In genomic region chr3R:29112398-29113150, dm6 we compare ENCODE assay signal across 1 fruit fly cellular context.
A peak's percentile ranks its signal among the peaks of the same experiment; 100 is the strongest.
TF ChIP-seq lines count a peak whose summit lies in the region.

Gene alpha-Man-Ib (minus strand): TSS chr3R:29112822.
Gene Pdhb (plus strand): TSS chr3R:29113071.

TF ChIP-seq in whole organism, embryonic, 481 proteins besides CTCF, POLR2A, EP300 and RAD21 (continued from another document and continues in another):
- TF ChIP-seq CG10565 (GFP tag; optimal IDR thresholded peaks at IDR 0.05; lab: Kevin White, UChicago) = no peak
- peak; percentile 49 for TF ChIP-seq bab2 (GFP tag; optimal IDR thresholded peaks at IDR 0.05; lab: Kevin White, UChicago)
- TF ChIP-seq pan (optimal IDR thresholded peaks at IDR 0.05; lab: Kevin White, UChicago) = no peak
- TF ChIP-seq pan (GFP tag; optimal IDR thresholded peaks at IDR 0.05 in 1 of 2, IDR thresholded peaks at IDR 0.05 in 1 of 2) = peak in 1 of 2 experiments; percentile 77
- peak; percentile 59 for TF ChIP-seq kay (GFP tag; optimal IDR thresholded peaks at IDR 0.05; lab: Kevin White, UChicago)
- TF ChIP-seq wdn (GFP tag; IDR thresholded peaks at IDR 0.05; lab: Robert Waterston, UW) = 0 out of 2 replicates have a peak, but pooled peaks have one; percentile 38
- TF ChIP-seq fru (optimal IDR thresholded peaks at IDR 0.05; lab: Kevin White, UChicago) = no peak
- TF ChIP-seq CG13894 (tag; optimal IDR thresholded peaks at IDR 0.05; lab: Kevin White, UChicago) = no peak
- peak; percentile 51 for TF ChIP-seq Dref (GFP tag; IDR thresholded peaks at IDR 0.05; lab: Robert Waterston, UW)
- TF ChIP-seq slp2 (GFP tag; optimal IDR thresholded peaks at IDR 0.05; lab: Kevin White, UChicago) = peak; percentile 10
- peak; percentile 94 for TF ChIP-seq Abd-B (GFP tag; optimal IDR thresholded peaks at IDR 0.05; lab: Kevin White, UChicago)
- TF ChIP-seq mam (GFP tag; optimal IDR thresholded peaks at IDR 0.05; lab: Kevin White, UChicago) = peak; percentile 74
- no peak for TF ChIP-seq CG6854 (GFP tag; optimal IDR thresholded peaks at IDR 0.05; lab: Kevin White, UChicago)
- TF ChIP-seq bcd (GFP tag; optimal IDR thresholded peaks at IDR 0.05; lab: Kevin White, UChicago) = no peak
- no peak for TF ChIP-seq HLHmδ (GFP tag; optimal IDR thresholded peaks at IDR 0.05; lab: Kevin White, UChicago)
- peak; percentile 64 for TF ChIP-seq CG8290 (GFP tag; optimal IDR thresholded peaks at IDR 0.05; lab: Kevin White, UChicago)
- peak in 1 of 2 experiments; percentile 52 for TF ChIP-seq CG8290 (tag; optimal IDR thresholded peaks at IDR 0.05; lab: Kevin White, UChicago)
- TF ChIP-seq ttk (GFP tag; IDR thresholded peaks at IDR 0.05; lab: Robert Waterston, UW) = peak; percentile 56; the same call in 1 of the 2 replicates
- TF ChIP-seq CG31441 (GFP tag; IDR thresholded peaks at IDR 0.05; lab: Robert Waterston, UW) = no peak; the same call in 1 of the 2 replicates
- TF ChIP-seq CG8359 (GFP tag; optimal IDR thresholded peaks at IDR 0.05; lab: Kevin White, UChicago; ENCODE audit: borderline replicate concordance) = no peak
- TF ChIP-seq Eip74EF (GFP tag; optimal IDR thresholded peaks at IDR 0.05; lab: Kevin White, UChicago) = no peak
- TF ChIP-seq cas (GFP tag; IDR thresholded peaks at IDR 0.05; lab: Robert Waterston, UW) = peak; percentile 76
- peak; percentile 87 for TF ChIP-seq Xbp1 (GFP tag; optimal IDR thresholded peaks at IDR 0.05; lab: Kevin White, UChicago)
- TF ChIP-seq Rfx (GFP tag; IDR thresholded peaks at IDR 0.05; lab: Robert Waterston, UW) = peak; percentile 92
- peak; percentile 5 for TF ChIP-seq CG6654 (GFP tag; optimal IDR thresholded peaks at IDR 0.05; lab: Kevin White, UChicago)
- peak; percentile 80 for TF ChIP-seq CG9437 (GFP tag; optimal IDR thresholded peaks at IDR 0.05; lab: Kevin White, UChicago)
- TF ChIP-seq lmd (GFP tag; IDR thresholded peaks at IDR 0.05; lab: Robert Waterston, UW) = peak; percentile 82
- no peak for TF ChIP-seq Opbp (GFP tag; IDR thresholded peaks at IDR 0.05; lab: Robert Waterston, UW; ENCODE audit: partially characterized antibody)
- no peak for TF ChIP-seq CG34376 (GFP tag; optimal IDR thresholded peaks at IDR 0.05; lab: Kevin White, UChicago)
- peak; percentile 91 for TF ChIP-seq CG9817 (tag; optimal IDR thresholded peaks at IDR 0.05; lab: Kevin White, UChicago)
- TF ChIP-seq CG2875 (GFP tag; optimal IDR thresholded peaks at IDR 0.05; lab: Kevin White, UChicago) = peak; percentile 24
- peak; percentile 75 for TF ChIP-seq CG10366 (GFP tag; IDR thresholded peaks at IDR 0.05; lab: Robert Waterston, UW)
- TF ChIP-seq CG32767 (GFP tag; IDR thresholded peaks at IDR 0.05; lab: Robert Waterston, UW) = peak; percentile 73; the same call in 1 of the 2 replicates
- TF ChIP-seq CG15269 (tag; optimal IDR thresholded peaks at IDR 0.05; lab: Kevin White, UChicago) = no peak
- TF ChIP-seq zen (tag; optimal IDR thresholded peaks at IDR 0.05; lab: Kevin White, UChicago) = peak; percentile 82
- peak; percentile 80 for TF ChIP-seq CG3281 (GFP tag; optimal IDR thresholded peaks at IDR 0.05; lab: Kevin White, UChicago)
- TF ChIP-seq sens-2 (GFP tag; IDR thresholded peaks at IDR 0.05; lab: Robert Waterston, UW) = peak; percentile 57; the same call in 1 of the 2 replicates
- TF ChIP-seq shn (GFP tag; optimal IDR thresholded peaks at IDR 0.05; lab: Kevin White, UChicago) = peak; percentile 29
- peak; percentile 71 for TF ChIP-seq CG14014 (GFP tag; IDR thresholded peaks at IDR 0.05; lab: Robert Waterston, UW)
- peak; percentile 57 for TF ChIP-seq Max (GFP tag; optimal IDR thresholded peaks at IDR 0.05; lab: Kevin White, UChicago)
- TF ChIP-seq CG1647 (GFP tag; optimal IDR thresholded peaks at IDR 0.05; lab: Kevin White, UChicago) = peak; percentile 22
- peak; percentile 24 for TF ChIP-seq CG11723 (GFP tag; optimal IDR thresholded peaks at IDR 0.05; lab: Kevin White, UChicago)
- no peak for TF ChIP-seq en (GFP tag; optimal IDR thresholded peaks at IDR 0.05; lab: Kevin White, UChicago)
- TF ChIP-seq unpg (GFP tag; optimal IDR thresholded peaks at IDR 0.05; lab: Kevin White, UChicago) = peak; percentile 76
- peak; percentile 67 for TF ChIP-seq BEAF-32 (GFP tag; optimal IDR thresholded peaks at IDR 0.05; lab: Kevin White, UChicago)
- no peak for TF ChIP-seq sc (optimal IDR thresholded peaks at IDR 0.05; lab: Kevin White, UChicago)
- peak; percentile 33 for TF ChIP-seq sc (GFP tag; optimal IDR thresholded peaks at IDR 0.05; lab: Kevin White, UChicago)
- TF ChIP-seq Dfd (GFP tag; optimal IDR thresholded peaks at IDR 0.05; lab: Kevin White, UChicago) = no peak
- peak; percentile 20 for TF ChIP-seq maf-S (GFP tag; optimal IDR thresholded peaks at IDR 0.05; lab: Kevin White, UChicago)
- TF ChIP-seq CG18476 (GFP tag; optimal IDR thresholded peaks at IDR 0.05; lab: Kevin White, UChicago) = peak; percentile 8
- peak; percentile 90 for TF ChIP-seq CG12391 (tag; optimal IDR thresholded peaks at IDR 0.05; lab: Kevin White, UChicago)
- TF ChIP-seq hbn (GFP tag; IDR thresholded peaks at IDR 0.05; lab: Robert Waterston, UW; ENCODE audit: partially characterized antibody) = no peak
- peak; percentile 31 for TF ChIP-seq CG5245 (GFP tag; optimal IDR thresholded peaks at IDR 0.05; lab: Kevin White, UChicago)
- TF ChIP-seq CG30431 (GFP tag; optimal IDR thresholded peaks at IDR 0.05; lab: Kevin White, UChicago) = peak; percentile 68
- peak; percentile 15 for TF ChIP-seq CG10462 (GFP tag; optimal IDR thresholded peaks at IDR 0.05; lab: Kevin White, UChicago)
- no peak for TF ChIP-seq bigmax (GFP tag; optimal IDR thresholded peaks at IDR 0.05; lab: Kevin White, UChicago)
- peak; percentile 48; the same call in 1 of the 2 replicates for TF ChIP-seq CG1024 (GFP tag; IDR thresholded peaks at IDR 0.05; lab: Robert Waterston, UW)
- no peak for TF ChIP-seq CG7963 (GFP tag; IDR thresholded peaks at IDR 0.05; lab: Robert Waterston, UW; ENCODE audit: partially characterized antibody)
- no peak for TF ChIP-seq ara (GFP tag; IDR thresholded peaks at IDR 0.05; lab: Robert Waterston, UW)
- TF ChIP-seq CG13287 (GFP tag; IDR thresholded peaks at IDR 0.05; lab: Robert Waterston, UW; ENCODE audit: partially characterized antibody) = peak; percentile 56
- no peak for TF ChIP-seq CG2129 (GFP tag; IDR thresholded peaks at IDR 0.05; lab: Robert Waterston, UW; ENCODE audit: partially characterized antibody)
- peak; percentile 57; the same call in 1 of the 2 replicates for TF ChIP-seq Atf6 (GFP tag; IDR thresholded peaks at IDR 0.05; lab: Robert Waterston, UW)
- TF ChIP-seq CG4617 (GFP tag; optimal IDR thresholded peaks at IDR 0.05; lab: Kevin White, UChicago; ENCODE audit: borderline replicate concordance) = peak; percentile 90
- TF ChIP-seq CG6272 (GFP tag; IDR thresholded peaks at IDR 0.05; lab: Robert Waterston, UW) = peak; percentile 78
- TF ChIP-seq sens (GFP tag; lab: Kevin White, UChicago) = peak; percentile 95
- TF ChIP-seq pros (GFP tag; optimal IDR thresholded peaks at IDR 0.05; lab: Kevin White, UChicago) = no peak
- TF ChIP-seq CG9727 (GFP tag; optimal IDR thresholded peaks at IDR 0.05; lab: Kevin White, UChicago) = peak; percentile 81
- TF ChIP-seq trem (tag; optimal IDR thresholded peaks at IDR 0.05; lab: Kevin White, UChicago) = peak; percentile 99
- no peak for TF ChIP-seq kah (GFP tag; optimal IDR thresholded peaks at IDR 0.05; lab: Kevin White, UChicago)
- no peak; the same call in 2 of the 3 replicates for TF ChIP-seq otp (GFP tag; IDR thresholded peaks at IDR 0.05; lab: Robert Waterston, UW)
- peak; percentile 64 for TF ChIP-seq CG17385 (GFP tag; optimal IDR thresholded peaks at IDR 0.05; lab: Kevin White, UChicago)
- peak; percentile 31 for TF ChIP-seq Dp (GFP tag; optimal IDR thresholded peaks at IDR 0.05; lab: Kevin White, UChicago)
- peak; percentile 52 for TF ChIP-seq E2f2 (GFP tag; IDR thresholded peaks at IDR 0.05; lab: Robert Waterston, UW)
- peak; percentile 61 for TF ChIP-seq B-H1 (GFP tag; IDR thresholded peaks at IDR 0.05; lab: Robert Waterston, UW)
- TF ChIP-seq onecut (GFP tag; IDR thresholded peaks at IDR 0.05; lab: Robert Waterston, UW) = peak; percentile 97
- TF ChIP-seq C15 (GFP tag; IDR thresholded peaks at IDR 0.05; lab: Robert Waterston, UW) = no peak
- TF ChIP-seq Nf-YA (GFP tag; IDR thresholded peaks at IDR 0.05; lab: Robert Waterston, UW) = 0 out of 2 replicates have a peak, but pooled peaks have one; percentile 45
- TF ChIP-seq CG13296 (GFP tag; optimal IDR thresholded peaks at IDR 0.05; lab: Kevin White, UChicago) = peak; percentile 50
- peak; percentile 49; the same call in 1 of the 3 replicates for TF ChIP-seq so (GFP tag; IDR thresholded peaks at IDR 0.05; lab: Robert Waterston, UW)
- TF ChIP-seq Usf (GFP tag; optimal IDR thresholded peaks at IDR 0.05; lab: Kevin White, UChicago) = peak; percentile 63
- no peak for TF ChIP-seq fd102C (GFP tag; optimal IDR thresholded peaks at IDR 0.05; lab: Kevin White, UChicago)
- TF ChIP-seq trh (GFP tag; optimal IDR thresholded peaks at IDR 0.05; lab: Kevin White, UChicago) = peak; percentile 52
- TF ChIP-seq scrt (GFP tag; optimal IDR thresholded peaks at IDR 0.05; lab: Kevin White, UChicago) = peak; percentile 57
- no peak for TF ChIP-seq odd (GFP tag; optimal IDR thresholded peaks at IDR 0.05; lab: Kevin White, UChicago)
- TF ChIP-seq cg (GFP tag; optimal IDR thresholded peaks at IDR 0.05; lab: Kevin White, UChicago) = no peak
- TF ChIP-seq gfzf (GFP tag; optimal IDR thresholded peaks at IDR 0.05; lab: Kevin White, UChicago) = peak; percentile 78
- peak; percentile 19 for TF ChIP-seq CHES-1-like (GFP tag; optimal IDR thresholded peaks at IDR 0.05; lab: Kevin White, UChicago)
- no peak for TF ChIP-seq CG8089 (GFP tag; optimal IDR thresholded peaks at IDR 0.05; lab: Kevin White, UChicago)
- TF ChIP-seq sima (GFP tag; optimal IDR thresholded peaks at IDR 0.05; lab: Kevin White, UChicago) = no peak
- TF ChIP-seq Drgx (GFP tag; IDR thresholded peaks at IDR 0.05; lab: Robert Waterston, UW) = peak; percentile 45; the same call in 1 of the 2 replicates
- TF ChIP-seq pum (GFP tag; optimal IDR thresholded peaks at IDR 0.05; lab: Kevin White, UChicago) = peak; percentile 62
- TF ChIP-seq HLH54F (GFP tag; optimal IDR thresholded peaks at IDR 0.05; lab: Kevin White, UChicago) = peak; percentile 63
- peak; percentile 73 for TF ChIP-seq CG14441 (GFP tag; IDR thresholded peaks at IDR 0.05; lab: Robert Waterston, UW)
- TF ChIP-seq unc-4 (GFP tag; IDR thresholded peaks at IDR 0.05; lab: Robert Waterston, UW; ENCODE audit: partially characterized antibody) = 0 out of 2 replicates have a peak, but pooled peaks have one; percentile 38
- TF ChIP-seq Dll (GFP tag; IDR thresholded peaks at IDR 0.05; lab: Robert Waterston, UW; ENCODE audit: partially characterized antibody) = peak; percentile 57; the same call in 2 of the 4 replicates
- TF ChIP-seq emc (GFP tag; optimal IDR thresholded peaks at IDR 0.05; lab: Kevin White, UChicago) = no peak
- no peak for TF ChIP-seq btn (GFP tag; optimal IDR thresholded peaks at IDR 0.05; lab: Kevin White, UChicago)
- peak; percentile 6 for TF ChIP-seq CG12219 (GFP tag; optimal IDR thresholded peaks at IDR 0.05; lab: Kevin White, UChicago)
- TF ChIP-seq BtbVII (GFP tag; optimal IDR thresholded peaks at IDR 0.05; lab: Kevin White, UChicago) = peak; percentile 31
- peak; percentile 38; the same call in 1 of the 2 replicates for TF ChIP-seq GATAe (GFP tag; conservative IDR thresholded peaks at IDR 0.05; lab: Robert Waterston, UW)
- peak; percentile 25 for TF ChIP-seq Dad (GFP tag; optimal IDR thresholded peaks at IDR 0.05; lab: Kevin White, UChicago)
- TF ChIP-seq Tbp (GFP tag; optimal IDR thresholded peaks at IDR 0.05; lab: Kevin White, UChicago) = no peak
- peak; percentile 69 for TF ChIP-seq CG32772 (GFP tag; IDR thresholded peaks at IDR 0.05; lab: Robert Waterston, UW)
- TF ChIP-seq tgo (GFP tag; IDR thresholded peaks at IDR 0.05; lab: Robert Waterston, UW) = peak; percentile 83
- peak; percentile 67 for TF ChIP-seq CG8388 (GFP tag; optimal IDR thresholded peaks at IDR 0.05; lab: Kevin White, UChicago)
- TF ChIP-seq CG31365 (tag; optimal IDR thresholded peaks at IDR 0.05; lab: Kevin White, UChicago) = no peak
- TF ChIP-seq ro (GFP tag; IDR thresholded peaks at IDR 0.05; lab: Robert Waterston, UW) = peak; percentile 50; the same call in 1 of the 2 replicates
- TF ChIP-seq CG17612 (GFP tag; IDR thresholded peaks at IDR 0.05; lab: Robert Waterston, UW) = no peak
- TF ChIP-seq Sox102F (GFP tag; optimal IDR thresholded peaks at IDR 0.05; lab: Kevin White, UChicago) = no peak
- TF ChIP-seq ken (GFP tag; IDR thresholded peaks at IDR 0.05; lab: Robert Waterston, UW) = peak; percentile 77
- no peak for TF ChIP-seq gro (GFP tag; optimal IDR thresholded peaks at IDR 0.05; lab: Kevin White, UChicago)
- no peak for TF ChIP-seq run (tag; optimal IDR thresholded peaks at IDR 0.05; lab: Kevin White, UChicago)
- no peak for TF ChIP-seq sqz (GFP tag; optimal IDR thresholded peaks at IDR 0.05; lab: Kevin White, UChicago)
- TF ChIP-seq wek (GFP tag; optimal IDR thresholded peaks at IDR 0.05; lab: Kevin White, UChicago) = no peak
- TF ChIP-seq ase (GFP tag; IDR thresholded peaks at IDR 0.05; lab: Robert Waterston, UW) = peak; percentile 74
- TF ChIP-seq ac (GFP tag; optimal IDR thresholded peaks at IDR 0.05; lab: Kevin White, UChicago) = no peak
- TF ChIP-seq corto (GFP tag; optimal IDR thresholded peaks at IDR 0.05; lab: Kevin White, UChicago) = no peak
- peak; percentile 59 for TF ChIP-seq CG9876 (GFP tag; optimal IDR thresholded peaks at IDR 0.05; lab: Kevin White, UChicago)
- TF ChIP-seq twi (tag; optimal IDR thresholded peaks at IDR 0.05; lab: Kevin White, UChicago) = peak; percentile 73
- no peak for TF ChIP-seq p53 (GFP tag; optimal IDR thresholded peaks at IDR 0.05; lab: Kevin White, UChicago)
- TF ChIP-seq eve (GFP tag; optimal IDR thresholded peaks at IDR 0.05; lab: Kevin White, UChicago) = no peak
- peak; percentile 75; the same call in 2 of the 3 replicates for TF ChIP-seq Mrtf (GFP tag; IDR thresholded peaks at IDR 0.05; lab: Robert Waterston, UW)
- TF ChIP-seq slbo (GFP tag; IDR thresholded peaks at IDR 0.05; lab: Robert Waterston, UW) = peak; percentile 94
- peak; percentile 92 for TF ChIP-seq MBD-R2 (GFP tag; IDR thresholded peaks at IDR 0.05; lab: Robert Waterston, UW)
- no peak for TF ChIP-seq nau (GFP tag; optimal IDR thresholded peaks at IDR 0.05; lab: Kevin White, UChicago)
- TF ChIP-seq CG7556 (GFP tag; optimal IDR thresholded peaks at IDR 0.05; lab: Kevin White, UChicago) = peak; percentile 73
- peak; percentile 71 for TF ChIP-seq CG18619 (GFP tag; optimal IDR thresholded peaks at IDR 0.05; lab: Kevin White, UChicago)
- TF ChIP-seq Ets97D (GFP tag; optimal IDR thresholded peaks at IDR 0.05; lab: Kevin White, UChicago) = peak; percentile 61
- peak; percentile 49 for TF ChIP-seq HmgD (GFP tag; optimal IDR thresholded peaks at IDR 0.05; lab: Kevin White, UChicago)
